Worm (Caenorhabditis elegans) whole organism, L4 larva: ENCODE results near the gene F54F2.7.

ENCODE experiments used
- Y105C5A.15 ChIP-seq: fragments of 200-800 bp; sonication (Bioruptor generic); IDR thresholded peaks from 2 replicates; pipeline ENCODE4 v1.3.6; 2022; ENCODE audit warnings: missing genetic modification characterization, missing compliant biosample characterization
- arid-1 ChIP-seq: fragments of 200-800 bp; sonication (Bioruptor generic); conservative IDR thresholded peaks from 2 replicates; pipeline ENCODE4 v1.3.6; 2022; ENCODE audit warnings: missing genetic modification reagents, missing genetic modification characterization, missing compliant biosample characterization
- ces-1 ChIP-seq: fragments of 150-350 bp; sonication (generic microtip); optimal IDR thresholded peaks from 4 replicates; lab custom pipeline; 2014; ENCODE audit warnings: missing biosample characterization, missing genetic modification reagents, missing genetic modification characterization
- daf-12 ChIP-seq: fragments of 150-350 bp; optimal IDR thresholded peaks from 2 replicates; lab custom pipeline; 2014; ENCODE audit warnings: missing biosample characterization, missing genetic modification reagents, missing genetic modification characterization
- mdl-1 ChIP-seq, 2 experiments: fragments of 150-350 bp in 1 of 2; sonication (generic microtip) in 1 of 2; optimal IDR thresholded peaks; 2 replicates each; lab custom pipeline; 2014 to 2017; ENCODE audit warnings: missing biosample characterization in 2 of 2, missing genetic modification characterization in 2 of 2
- nhr-6 ChIP-seq: fragments of 150-350 bp; optimal IDR thresholded peaks from 2 replicates; lab custom pipeline; 2014; ENCODE audit warnings: missing biosample characterization, missing genetic modification characterization
- snpc-4 ChIP-seq: fragments of 150-350 bp; optimal IDR thresholded peaks from 2 replicates; lab custom pipeline; 2014; ENCODE audit warnings: missing biosample characterization, missing genetic modification characterization
- ztf-11 ChIP-seq: fragments of 150-350 bp; optimal IDR thresholded peaks from 2 replicates; lab custom pipeline; 2014; ENCODE audit warnings: missing biosample characterization, missing genetic modification characterization

- TF ChIP-seq arid-1 (no peak), daf-12 (tag; lab: Kevin White, UChicago) (no peak), Y105C5A.15 (GFP tag; lab: Robert Waterston, UW) (no peak), mdl-1 (tag; optimal IDR thresholded peaks at IDR 0.05; lab: Kevin White, UChicago) (no peak), nhr-6 (tag; lab: Kevin White, UChicago) (no peak), snpc-4 (no peak), ztf-11 (tag; lab: Kevin White, UChicago) (no peak), ces-1 (no peak)
Measured at ce11 chrIII:8848372-8848771, 41.2 kb upstream of the F54F2.7 start, which contains the start of gene F44E2.7.
